Fruit fly (Drosophila melanogaster): ENCODE data around the gene HP1c.

- peak in 1 of 2 experiments; percentile 21 for TF ChIP-seq CTCF (optimal IDR thresholded peaks at IDR 0.05)
- no peak for TF ChIP-seq CG8478 (optimal IDR thresholded peaks at IDR 0.05)
Observed at dm6 chr3R:22720808-22721306, 24.6 kb upstream of the HP1c start, which contains the start of gene wge.

Measured in S2 (cell line).